Worm (Caenorhabditis elegans): ENCODE results near the gene F18H3.1.

The F18H3.1 gene

DNA sequence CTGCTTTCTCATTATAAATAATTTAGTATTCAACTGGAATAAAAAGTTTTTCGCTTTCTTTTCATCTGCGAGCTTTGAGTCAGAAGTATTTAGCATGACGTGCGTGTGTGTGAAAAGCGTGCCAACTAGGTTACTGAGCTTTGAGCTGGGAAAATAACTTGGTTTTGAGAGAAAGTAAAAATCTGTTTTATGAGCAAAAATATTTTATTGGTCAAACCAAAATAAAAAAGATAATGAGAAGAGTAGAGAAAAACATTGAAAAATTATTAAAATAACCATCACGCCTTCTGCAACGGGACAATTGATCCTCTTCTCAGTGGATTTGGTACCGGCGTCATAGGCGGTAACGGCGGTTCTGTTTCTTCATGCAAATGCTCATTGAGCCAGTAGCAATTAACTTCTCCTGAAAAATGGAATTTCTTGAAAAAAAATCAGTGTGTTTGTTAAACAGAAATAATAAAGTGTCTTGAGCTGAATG is 25.1 kb downstream of the F18H3.1 start:
- TF ChIP-seq tbx-11 (GFP tag; IDR thresholded peaks at IDR 0.05) = no peak
- TF ChIP-seq flt-1 (GFP tag; IDR thresholded peaks at IDR 0.05) = no peak
- TF ChIP-seq pes-1 (GFP tag; IDR thresholded peaks at IDR 0.05) = no peak
- no peak for TF ChIP-seq hmbx-1 (tag; optimal IDR thresholded peaks at IDR 0.05)
- no peak for TF ChIP-seq B0310.2 (tag; optimal IDR thresholded peaks at IDR 0.05)
- TF ChIP-seq scrt-1 (GFP tag; IDR thresholded peaks at IDR 0.05) = no peak
- TF ChIP-seq ceh-13 (GFP tag; optimal IDR thresholded peaks at IDR 0.05) = no peak
- TF ChIP-seq sea-1 (GFP tag; conservative IDR thresholded peaks at IDR 0.05) = no peak
- TF ChIP-seq aly-1 (tag; optimal IDR thresholded peaks at IDR 0.05) = no peak
- no peak for TF ChIP-seq tra-4 (tag; optimal IDR thresholded peaks at IDR 0.05)

- TF ChIP-seq hnd-1 (tag; optimal IDR thresholded peaks at IDR 0.05) (no peak), F13C5.2 (tag; optimal IDR thresholded peaks at IDR 0.05) (no peak), aly-1 (tag; optimal IDR thresholded peaks at IDR 0.05) (no peak), ama-1 (optimal IDR thresholded peaks at IDR 0.05) (no peak), sea-1 (GFP tag; conservative IDR thresholded peaks at IDR 0.05) (no peak), tbx-37 (GFP tag; conservative IDR thresholded peaks at IDR 0.05) (no peak), scrt-1 (GFP tag; IDR thresholded peaks at IDR 0.05) (no peak), ceh-13 (GFP tag; optimal IDR thresholded peaks at IDR 0.05) (no peak), hmg-4 (GFP tag; optimal IDR thresholded peaks at IDR 0.05) (no peak), flt-1 (GFP tag; IDR thresholded peaks at IDR 0.05) (no peak), ets-7 (tag; optimal IDR thresholded peaks at IDR 0.05) (no peak), ceh-36 (tag; optimal IDR thresholded peaks at IDR 0.05) (no peak)
Observed at ce11 chrX:13550890-13551289, 31.4 kb downstream of the F18H3.1 start, which contains the start of gene odr-1. Gene odr-1, minus strand, starts transcription at chrX:13550990.

DNA sequence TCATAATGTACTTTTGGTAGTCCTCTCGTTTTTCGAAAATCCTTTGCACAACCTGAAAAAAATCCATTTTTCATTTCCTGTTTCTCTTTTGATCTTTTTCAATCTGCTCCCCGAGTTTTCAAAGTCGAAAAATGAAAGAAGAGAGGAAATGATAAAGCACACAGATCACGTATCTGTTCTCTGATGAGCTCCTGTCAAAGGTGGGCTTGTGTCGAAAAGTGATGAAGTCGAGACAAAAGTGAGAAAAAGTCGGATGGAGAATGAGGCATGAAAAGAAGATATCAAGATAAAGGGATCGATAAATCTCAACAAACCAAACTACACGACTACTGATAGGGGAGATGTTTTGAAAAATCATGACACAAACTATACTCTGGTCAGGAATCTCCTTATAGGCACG is 35.6 kb downstream of the F18H3.1 start:
- TF ChIP-seq flt-1 (GFP tag; IDR thresholded peaks at IDR 0.05) (no peak), hmg-4 (GFP tag; optimal IDR thresholded peaks at IDR 0.05) (no peak), sea-1 (GFP tag; conservative IDR thresholded peaks at IDR 0.05) (no peak), F13C5.2 (tag; optimal IDR thresholded peaks at IDR 0.05) (no peak), tbx-37 (GFP tag; conservative IDR thresholded peaks at IDR 0.05) (no peak), pes-1 (GFP tag; IDR thresholded peaks at IDR 0.05) (no peak), hnd-1 (tag; optimal IDR thresholded peaks at IDR 0.05) (no peak), tbx-11 (GFP tag; IDR thresholded peaks at IDR 0.05) (no peak), ets-7 (tag; optimal IDR thresholded peaks at IDR 0.05) (no peak), ama-1 (optimal IDR thresholded peaks at IDR 0.05) (no peak), ceh-13 (GFP tag; optimal IDR thresholded peaks at IDR 0.05) (no peak), B0310.2 (tag; optimal IDR thresholded peaks at IDR 0.05) (no peak), ceh-36 (tag; optimal IDR thresholded peaks at IDR 0.05) (no peak)

ce11 chrX:13556066-13556465 is 36.6 kb downstream of the F18H3.1 start, which contains the start of gene glb-20:
Gene glb-20, minus strand, starts transcription at chrX:13556166.
- no peak for TF ChIP-seq tbx-11 (GFP tag; IDR thresholded peaks at IDR 0.05)
- TF ChIP-seq ceh-36 (tag; optimal IDR thresholded peaks at IDR 0.05) = no peak
- no peak for TF ChIP-seq tbx-37 (GFP tag; conservative IDR thresholded peaks at IDR 0.05)
- no peak for TF ChIP-seq hmbx-1 (tag; optimal IDR thresholded peaks at IDR 0.05)
- TF ChIP-seq ama-1 (optimal IDR thresholded peaks at IDR 0.05) = no peak
- TF ChIP-seq hnd-1 (tag; optimal IDR thresholded peaks at IDR 0.05) = no peak
- no peak for TF ChIP-seq ceh-13 (GFP tag; optimal IDR thresholded peaks at IDR 0.05)
- TF ChIP-seq aly-1 (tag; optimal IDR thresholded peaks at IDR 0.05) = no peak
- no peak for TF ChIP-seq flt-1 (GFP tag; IDR thresholded peaks at IDR 0.05)
- no peak for TF ChIP-seq B0310.2 (tag; optimal IDR thresholded peaks at IDR 0.05)
- TF ChIP-seq pes-1 (GFP tag; IDR thresholded peaks at IDR 0.05) = no peak
- TF ChIP-seq ets-7 (tag; optimal IDR thresholded peaks at IDR 0.05) = no peak

DNA sequence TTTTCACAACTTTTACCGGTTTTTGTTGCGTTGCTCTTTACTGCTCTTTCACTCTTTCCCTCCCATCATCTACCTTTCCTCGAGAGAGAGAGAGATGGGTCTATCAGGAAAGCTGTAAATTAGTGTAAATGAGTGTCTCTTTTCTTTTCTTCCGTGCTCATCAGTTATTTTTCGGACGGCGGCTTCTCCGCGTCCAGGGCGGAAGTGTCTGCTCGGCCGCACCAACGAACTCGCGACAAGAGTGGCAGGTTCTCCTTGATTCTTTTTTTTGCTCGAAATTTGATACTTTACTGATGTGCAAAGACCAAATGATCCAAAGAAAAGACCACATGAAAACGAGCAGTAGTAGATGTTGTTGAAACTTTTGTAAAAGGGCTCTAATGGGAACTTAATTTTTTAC is 39.2 kb downstream of the F18H3.1 start:
- no peak for TF ChIP-seq aly-1 (tag; optimal IDR thresholded peaks at IDR 0.05)
- TF ChIP-seq B0310.2 (tag; optimal IDR thresholded peaks at IDR 0.05) = no peak
- TF ChIP-seq pes-1 (GFP tag; IDR thresholded peaks at IDR 0.05) = no peak
- TF ChIP-seq tra-4 (tag; optimal IDR thresholded peaks at IDR 0.05) = no peak
- TF ChIP-seq scrt-1 (GFP tag; IDR thresholded peaks at IDR 0.05) = no peak
- no peak for TF ChIP-seq tbx-37 (GFP tag; conservative IDR thresholded peaks at IDR 0.05)
- TF ChIP-seq tbx-11 (GFP tag; IDR thresholded peaks at IDR 0.05) = no peak
- no peak for TF ChIP-seq flt-1 (GFP tag; IDR thresholded peaks at IDR 0.05)
- TF ChIP-seq hmbx-1 (tag; optimal IDR thresholded peaks at IDR 0.05) = no peak
- TF ChIP-seq sea-1 (GFP tag; conservative IDR thresholded peaks at IDR 0.05) = no peak
- no peak for TF ChIP-seq ceh-13 (GFP tag; optimal IDR thresholded peaks at IDR 0.05)
- TF ChIP-seq ceh-36 (tag; optimal IDR thresholded peaks at IDR 0.05) = no peak

DNA sequence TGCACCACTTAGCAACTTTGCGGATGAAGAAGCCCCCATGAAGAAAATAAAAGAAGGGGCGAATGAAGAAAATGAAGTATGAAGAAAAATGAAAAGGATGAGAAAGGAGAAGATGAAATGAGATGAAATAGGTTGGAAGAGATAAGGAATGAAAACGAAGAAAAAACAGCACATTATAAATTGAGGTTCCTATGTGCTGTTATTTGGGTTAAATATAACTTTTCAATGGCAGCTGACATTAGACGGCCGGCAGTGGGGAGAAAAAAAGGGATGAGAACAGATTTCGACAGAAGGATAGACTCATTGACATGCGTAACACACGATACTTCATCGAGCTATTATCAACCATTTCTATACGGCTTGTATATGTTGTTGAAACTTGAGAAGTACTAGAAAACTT is 42.5 kb downstream of the F18H3.1 start:
- TF ChIP-seq aly-1 (tag; optimal IDR thresholded peaks at IDR 0.05) = no peak
- no peak for TF ChIP-seq tbx-37 (GFP tag; conservative IDR thresholded peaks at IDR 0.05)
- no peak for TF ChIP-seq ama-1 (optimal IDR thresholded peaks at IDR 0.05)
- TF ChIP-seq F13C5.2 (tag; optimal IDR thresholded peaks at IDR 0.05) = no peak
- TF ChIP-seq ceh-13 (GFP tag; optimal IDR thresholded peaks at IDR 0.05) = no peak
- TF ChIP-seq tra-4 (tag; optimal IDR thresholded peaks at IDR 0.05) = no peak
- no peak for TF ChIP-seq pes-1 (GFP tag; IDR thresholded peaks at IDR 0.05)
- TF ChIP-seq B0310.2 (tag; optimal IDR thresholded peaks at IDR 0.05) = no peak
- no peak for TF ChIP-seq sea-1 (GFP tag; conservative IDR thresholded peaks at IDR 0.05)
- TF ChIP-seq hmbx-1 (tag; optimal IDR thresholded peaks at IDR 0.05) = no peak
- TF ChIP-seq ets-7 (tag; optimal IDR thresholded peaks at IDR 0.05) = no peak
- TF ChIP-seq scrt-1 (GFP tag; IDR thresholded peaks at IDR 0.05) = no peak
- no peak for TF ChIP-seq ceh-36 (tag; optimal IDR thresholded peaks at IDR 0.05)
- no peak for TF ChIP-seq hmg-4 (GFP tag; optimal IDR thresholded peaks at IDR 0.05)
- no peak for TF ChIP-seq flt-1 (GFP tag; IDR thresholded peaks at IDR 0.05)
- no peak for TF ChIP-seq hnd-1 (tag; optimal IDR thresholded peaks at IDR 0.05)

- no peak for TF ChIP-seq B0310.2 (tag; optimal IDR thresholded peaks at IDR 0.05)
- no peak for TF ChIP-seq ets-7 (tag; optimal IDR thresholded peaks at IDR 0.05)
- no peak for TF ChIP-seq scrt-1 (GFP tag; IDR thresholded peaks at IDR 0.05)
- TF ChIP-seq ama-1 (optimal IDR thresholded peaks at IDR 0.05) = no peak
- TF ChIP-seq hmg-4 (GFP tag; optimal IDR thresholded peaks at IDR 0.05) = no peak
- no peak for TF ChIP-seq sea-1 (GFP tag; conservative IDR thresholded peaks at IDR 0.05)
- no peak for TF ChIP-seq hmbx-1 (tag; optimal IDR thresholded peaks at IDR 0.05)
- no peak for TF ChIP-seq ceh-36 (tag; optimal IDR thresholded peaks at IDR 0.05)
- TF ChIP-seq tbx-11 (GFP tag; IDR thresholded peaks at IDR 0.05) = no peak
- no peak for TF ChIP-seq ceh-13 (GFP tag; optimal IDR thresholded peaks at IDR 0.05)
- no peak for TF ChIP-seq tra-4 (tag; optimal IDR thresholded peaks at IDR 0.05)
- no peak for TF ChIP-seq F13C5.2 (tag; optimal IDR thresholded peaks at IDR 0.05)
- TF ChIP-seq hnd-1 (tag; optimal IDR thresholded peaks at IDR 0.05) = no peak
- TF ChIP-seq aly-1 (tag; optimal IDR thresholded peaks at IDR 0.05) = no peak
- TF ChIP-seq tbx-37 (GFP tag; conservative IDR thresholded peaks at IDR 0.05) = no peak
- no peak for TF ChIP-seq pes-1 (GFP tag; IDR thresholded peaks at IDR 0.05)
- TF ChIP-seq flt-1 (GFP tag; IDR thresholded peaks at IDR 0.05) = no peak
Observed at ce11 chrX:13566436-13566835, 47.0 kb downstream of the F18H3.1 start, which contains the start of gene R01E6.2. Gene R01E6.2, minus strand, starts transcription at chrX:13566536.
